Worm (Caenorhabditis elegans): ENCODE measurements around the gene T05G5.5.

Gene T05G5.5

DNA sequence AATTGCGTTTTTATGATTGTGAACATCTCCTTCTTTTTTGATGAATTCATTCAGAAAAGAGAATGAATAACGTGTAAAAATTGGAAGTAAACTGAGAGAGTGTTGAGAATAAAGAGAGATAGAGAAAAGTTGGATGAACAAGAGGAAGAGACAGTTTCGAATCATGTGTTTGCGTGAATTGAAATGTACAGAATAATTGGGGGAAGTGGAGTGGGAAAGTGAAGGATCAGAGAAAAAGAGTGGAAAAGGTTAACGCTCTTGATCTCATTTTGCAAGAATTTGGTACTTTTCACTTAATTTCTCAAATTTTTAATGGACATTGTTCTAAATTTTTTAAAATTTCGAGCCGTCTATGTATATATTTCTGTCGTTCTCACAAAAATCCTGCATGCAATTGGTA is 17.9 kb downstream of the T05G5.5 start:
- TF ChIP-seq fkh-6 (tag; optimal IDR thresholded peaks at IDR 0.05) = no peak
- TF ChIP-seq sdc-2 (tag; optimal IDR thresholded peaks at IDR 0.05) = no peak
- TF ChIP-seq pros-1 (tag; optimal IDR thresholded peaks at IDR 0.05) = no peak
- TF ChIP-seq K09A11.1 (tag; optimal IDR thresholded peaks at IDR 0.05; ENCODE audit: insufficient read depth) = no peak

DNA sequence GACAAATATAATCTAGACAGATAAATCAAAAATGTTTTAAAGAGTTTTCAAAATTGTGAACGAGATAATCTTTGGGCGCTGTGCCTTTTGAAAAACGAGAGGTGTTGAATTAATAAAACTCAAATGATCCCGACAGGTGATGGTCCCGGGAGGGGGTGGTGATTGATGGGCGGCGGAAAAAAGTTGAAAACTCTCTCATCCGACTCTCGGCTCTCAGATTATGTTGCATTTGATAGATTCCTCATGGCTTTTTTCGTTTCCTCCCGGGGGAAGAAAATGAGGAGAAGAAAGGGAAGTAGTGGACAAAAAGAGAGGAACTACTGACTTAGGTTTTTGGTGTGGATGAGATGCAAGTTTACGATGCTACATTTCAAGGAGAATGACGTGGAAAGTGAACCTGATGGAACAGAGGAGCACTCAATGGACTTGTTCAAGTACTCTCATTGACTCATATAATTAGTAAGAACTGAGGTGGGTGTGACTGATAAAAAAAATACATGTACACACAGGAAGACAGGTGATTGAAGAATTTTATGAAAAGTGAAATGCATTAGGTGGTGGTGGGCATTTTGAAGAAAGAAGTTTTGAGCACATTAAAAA is 19.8 kb downstream of the T05G5.5 start:
- no peak for TF ChIP-seq odd-2 (tag; optimal IDR thresholded peaks at IDR 0.05)
- TF ChIP-seq ceh-18 (tag; optimal IDR thresholded peaks at IDR 0.05) = peak; percentile 45
- TF ChIP-seq unc-55 (GFP tag; optimal IDR thresholded peaks at IDR 0.05) = peak; percentile 27

DNA sequence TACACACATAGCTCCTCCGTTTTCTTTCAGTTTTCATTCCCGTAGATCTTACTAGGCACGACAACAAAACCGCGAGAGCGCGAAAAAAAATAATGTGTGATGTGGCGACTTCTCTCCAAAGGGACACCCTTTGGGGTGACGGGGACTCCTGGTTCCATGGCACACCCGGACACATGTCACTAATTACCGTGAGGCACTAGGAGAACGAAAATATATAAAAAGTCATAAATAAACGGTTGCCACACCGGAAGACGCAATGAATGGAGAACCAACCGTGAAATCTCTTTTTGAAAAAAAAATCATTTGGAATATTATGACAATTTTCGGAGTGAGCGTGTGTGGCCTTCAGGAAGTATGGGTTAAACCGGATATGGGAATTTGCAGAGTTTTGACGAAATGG is 20.8 kb downstream of the T05G5.5 start:
- TF ChIP-seq fax-1 (tag; optimal IDR thresholded peaks at IDR 0.05) (no peak), unc-55 (GFP tag; optimal IDR thresholded peaks at IDR 0.05) (no peak), gmeb-2 (tag; optimal IDR thresholded peaks at IDR 0.05) (no peak), ceh-24 (tag; optimal IDR thresholded peaks at IDR 0.05) (no peak), fkh-6 (tag; optimal IDR thresholded peaks at IDR 0.05) (no peak), sdc-2 (tag; optimal IDR thresholded peaks at IDR 0.05) (no peak), C38D4.7 (GFP tag; optimal IDR thresholded peaks at IDR 0.05) (no peak), ceh-48 (tag; optimal IDR thresholded peaks at IDR 0.05) (no peak), rnt-1 (tag; optimal IDR thresholded peaks at IDR 0.05) (no peak), tbx-7 (tag; optimal IDR thresholded peaks at IDR 0.05) (no peak), dmd-4 (tag; optimal IDR thresholded peaks at IDR 0.05; ENCODE audit: borderline replicate concordance) (no peak), ztf-16 (tag; optimal IDR thresholded peaks at IDR 0.05) (no peak)

DNA sequence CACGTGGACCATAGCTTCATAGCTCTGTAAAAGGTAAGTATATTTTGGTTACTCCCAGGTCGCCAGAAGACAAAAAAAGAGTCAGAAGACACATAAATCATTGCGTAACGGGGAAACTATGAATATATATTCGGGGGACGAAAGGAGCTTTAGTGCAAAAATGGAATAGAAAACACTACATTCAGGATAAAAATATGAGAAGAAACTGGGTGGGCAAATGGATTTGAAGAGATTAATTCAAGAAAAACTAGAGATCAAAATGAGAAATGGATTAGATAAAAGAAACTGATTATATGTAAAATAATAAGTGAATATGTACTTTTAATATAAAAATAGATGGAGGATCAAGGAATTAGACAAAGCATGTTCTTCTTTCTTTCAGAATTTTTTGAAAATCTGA is 23.8 kb downstream of the T05G5.5 start, which contains the start of gene C07A9.12:
TSS of gene C07A9.12 (minus strand) at position 101 of the 400 bp plus-strand sequence.
- TF ChIP-seq hlh-15 (tag; optimal IDR thresholded peaks at IDR 0.05) (no peak), ceh-19 (GFP tag; optimal IDR thresholded peaks at IDR 0.05) (no peak), fkh-10 (GFP tag; optimal IDR thresholded peaks at IDR 0.05) (no peak), sdc-2 (tag; optimal IDR thresholded peaks at IDR 0.05) (no peak), hlh-30 (tag; optimal IDR thresholded peaks at IDR 0.05; ENCODE audit: insufficient read depth) (no peak), nhr-11 (tag; optimal IDR thresholded peaks at IDR 0.05) (no peak), hlh-6 (tag; optimal IDR thresholded peaks at IDR 0.05) (no peak), nfya-1 (tag; optimal IDR thresholded peaks at IDR 0.05) (no peak), lin-11 (tag; optimal IDR thresholded peaks at IDR 0.05) (no peak), K09A11.1 (tag; optimal IDR thresholded peaks at IDR 0.05; ENCODE audit: insufficient read depth) (no peak), hlh-13 (GFP tag; optimal IDR thresholded peaks at IDR 0.05) (no peak), elt-4 (tag; optimal IDR thresholded peaks at IDR 0.05) (no peak), ceh-31 (tag; optimal IDR thresholded peaks at IDR 0.05) (no peak)

DNA sequence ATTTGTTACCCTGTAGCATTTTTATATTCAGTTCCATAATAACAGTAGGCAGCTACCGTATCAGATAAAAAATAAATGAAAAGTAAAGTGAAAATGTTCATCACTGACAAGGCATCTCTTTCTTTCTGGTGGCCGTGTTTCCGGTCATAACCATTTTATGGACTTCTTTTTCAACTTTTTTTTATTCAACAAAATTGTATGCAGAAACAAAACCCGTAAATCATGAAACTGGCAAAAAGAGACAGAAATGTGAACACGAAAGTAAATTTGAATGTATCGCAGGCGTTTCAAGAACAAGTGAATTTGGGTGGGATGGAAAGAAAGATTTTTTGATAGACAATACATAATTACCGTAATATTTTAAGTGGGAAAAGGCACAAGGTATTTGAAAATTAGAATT is 26.1 kb downstream of the T05G5.5 start, which contains the start of gene clec-162:
TSS of gene clec-162 (minus strand) at position 101 of the 400 bp plus-strand sequence.
- no peak for TF ChIP-seq ceh-31 (tag; optimal IDR thresholded peaks at IDR 0.05)
- TF ChIP-seq unc-55 (GFP tag; optimal IDR thresholded peaks at IDR 0.05) = no peak
- TF ChIP-seq elt-2 (tag; optimal IDR thresholded peaks at IDR 0.05) = no peak
- TF ChIP-seq hlh-6 (tag; optimal IDR thresholded peaks at IDR 0.05) = no peak
- TF ChIP-seq K02D7.2 (tag; optimal IDR thresholded peaks at IDR 0.05) = no peak
- no peak for TF ChIP-seq tbx-7 (tag; optimal IDR thresholded peaks at IDR 0.05)
- TF ChIP-seq ceh-34 (tag; optimal IDR thresholded peaks at IDR 0.05) = no peak
- TF ChIP-seq fax-1 (tag; optimal IDR thresholded peaks at IDR 0.05) = no peak
- TF ChIP-seq C08G9.2 (tag; optimal IDR thresholded peaks at IDR 0.05) = no peak
- no peak for TF ChIP-seq hlh-13 (GFP tag; optimal IDR thresholded peaks at IDR 0.05)
- TF ChIP-seq nfya-1 (tag; optimal IDR thresholded peaks at IDR 0.05) = no peak
- TF ChIP-seq unc-3 (GFP tag; conservative IDR thresholded peaks at IDR 0.05) = no peak
- TF ChIP-seq unc-3 (tag; optimal IDR thresholded peaks at IDR 0.05) = no peak
- TF ChIP-seq ceh-22 (tag; optimal IDR thresholded peaks at IDR 0.05) = no peak
- TF ChIP-seq lin-11 (tag; optimal IDR thresholded peaks at IDR 0.05) = no peak
- TF ChIP-seq pax-1 (tag; optimal IDR thresholded peaks at IDR 0.05) = no peak
- TF ChIP-seq tbx-2 (tag; optimal IDR thresholded peaks at IDR 0.05) = no peak
- no peak for TF ChIP-seq lim-6 (tag; optimal IDR thresholded peaks at IDR 0.05)
- TF ChIP-seq pha-2 (tag; optimal IDR thresholded peaks at IDR 0.05) = no peak

Measured in whole organism, late embryonic.